Worm (Caenorhabditis elegans): ENCODE data around the gene zyg-1.
"Not testable (repeated sequence)": the region's sequence is repeated elsewhere in the genome, so short reads cannot be mapped to it uniquely, and the experiment has no call there.

Gene zyg-1

ce11 chrII:5649236-5650004 is at the start of gene zyg-1, which contains the start of the genes sam-4 and F59E12.17:
zyg-1 (plus strand) TSS chrII:5649748.
sam-4 (minus strand) TSS chrII:5649286.
F59E12.17 (minus strand) TSS chrII:5649470.
- no peak for TF ChIP-seq ztf-29 (GFP tag; IDR thresholded peaks at IDR 0.05)
- no peak for TF ChIP-seq med-1 (GFP tag; optimal IDR thresholded peaks at IDR 0.05; ENCODE audit: insufficient read depth)
- no peak for TF ChIP-seq ref-1 (GFP tag; conservative IDR thresholded peaks at IDR 0.05)
- no peak for TF ChIP-seq klf-2 (GFP tag; conservative IDR thresholded peaks at IDR 0.05)
- no peak for TF ChIP-seq T22C8.4 (GFP tag; IDR thresholded peaks at IDR 0.05)
- no peak for TF ChIP-seq tab-1 (GFP tag; IDR thresholded peaks at IDR 0.05)

DNA sequence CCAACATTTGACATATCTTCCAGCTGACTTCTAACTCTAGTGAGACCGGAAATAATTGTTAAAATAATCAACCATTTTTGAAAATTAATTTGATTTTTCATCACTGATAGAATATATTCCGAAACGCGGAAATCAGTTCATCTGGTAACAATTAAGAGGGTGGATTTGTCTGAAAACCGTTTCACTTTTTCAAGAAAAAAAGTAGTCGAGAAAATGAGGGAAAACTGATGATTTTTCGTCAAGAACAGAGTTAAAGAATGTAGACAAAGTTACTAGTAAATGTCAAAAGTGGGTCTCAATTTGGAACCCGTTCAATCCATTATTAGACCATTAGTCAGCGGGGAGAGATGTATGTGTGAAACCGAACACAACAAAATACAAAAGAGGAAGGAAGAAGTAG is 46.4 kb upstream of the zyg-1 start, which contains the start of gene C17G10.6:
TSS of gene C17G10.6 (minus strand) at position 101 of the 400 bp plus-strand sequence.
- TF ChIP-seq ztf-23 (GFP tag; IDR thresholded peaks at IDR 0.05) (no peak), T22C8.4 (GFP tag; IDR thresholded peaks at IDR 0.05) (no peak), ztf-29 (GFP tag; IDR thresholded peaks at IDR 0.05) (no peak), ref-1 (GFP tag; conservative IDR thresholded peaks at IDR 0.05) (no peak), tab-1 (GFP tag; IDR thresholded peaks at IDR 0.05) (no peak), med-1 (GFP tag; optimal IDR thresholded peaks at IDR 0.05; ENCODE audit: insufficient read depth) (no peak), klf-2 (GFP tag; conservative IDR thresholded peaks at IDR 0.05) (no peak), cog-1 (tag; optimal IDR thresholded peaks at IDR 0.05) (no peak), flt-1 (GFP tag; IDR thresholded peaks at IDR 0.05) (no peak)

- no peak for TF ChIP-seq T22C8.4 (GFP tag; IDR thresholded peaks at IDR 0.05)
- no peak for TF ChIP-seq cog-1 (tag; optimal IDR thresholded peaks at IDR 0.05)
- no peak for TF ChIP-seq ztf-29 (GFP tag; IDR thresholded peaks at IDR 0.05)
- TF ChIP-seq med-1 (GFP tag; optimal IDR thresholded peaks at IDR 0.05; ENCODE audit: insufficient read depth), result no peak
- no peak for TF ChIP-seq ref-1 (GFP tag; conservative IDR thresholded peaks at IDR 0.05)
- no peak for TF ChIP-seq tab-1 (GFP tag; IDR thresholded peaks at IDR 0.05)
- no peak for TF ChIP-seq klf-2 (GFP tag; conservative IDR thresholded peaks at IDR 0.05)
- no peak for TF ChIP-seq ztf-23 (GFP tag; IDR thresholded peaks at IDR 0.05)
- TF ChIP-seq flt-1 (GFP tag; IDR thresholded peaks at IDR 0.05), result no peak
Measured at ce11 chrII:5604441-5604840, 45.1 kb upstream of the zyg-1 start.

DNA sequence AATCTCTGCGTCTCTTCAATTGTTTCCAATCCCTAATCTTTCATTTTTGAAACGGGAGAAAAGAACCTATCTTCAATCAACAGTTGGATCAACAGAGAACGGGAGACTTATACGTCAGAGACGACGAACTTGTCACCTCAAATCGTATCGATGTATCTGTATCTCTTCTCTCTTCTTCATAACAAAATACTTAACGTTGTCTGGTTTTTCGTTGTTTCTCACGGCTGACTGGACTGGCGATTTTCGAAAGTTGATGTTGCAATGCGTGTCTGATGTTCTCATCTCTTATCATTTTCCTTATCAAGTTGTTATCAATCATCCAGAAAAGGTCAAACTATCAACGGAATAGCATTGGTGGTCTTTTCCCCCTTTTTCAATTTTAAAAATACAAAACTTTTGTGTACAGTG is 44.0 kb upstream of the zyg-1 start:
- no peak for TF ChIP-seq ztf-29 (GFP tag; IDR thresholded peaks at IDR 0.05)
- no peak for TF ChIP-seq cog-1 (tag; optimal IDR thresholded peaks at IDR 0.05)
- TF ChIP-seq ztf-23 (GFP tag; IDR thresholded peaks at IDR 0.05), result no peak
- no peak for TF ChIP-seq klf-2 (GFP tag; conservative IDR thresholded peaks at IDR 0.05)
- no peak for TF ChIP-seq tab-1 (GFP tag; IDR thresholded peaks at IDR 0.05)
- TF ChIP-seq ref-1 (GFP tag; conservative IDR thresholded peaks at IDR 0.05), result no peak
- TF ChIP-seq med-1 (GFP tag; optimal IDR thresholded peaks at IDR 0.05; ENCODE audit: insufficient read depth), result no peak
- no peak for TF ChIP-seq T22C8.4 (GFP tag; IDR thresholded peaks at IDR 0.05)
- TF ChIP-seq flt-1 (GFP tag; IDR thresholded peaks at IDR 0.05), result no peak

ce11 chrII:5607756-5608155 is 41.8 kb upstream of the zyg-1 start, which contains the start of gene C17G10.7:
C17G10.7 (minus strand) TSS chrII:5607856.
- TF ChIP-seq tab-1 (GFP tag; IDR thresholded peaks at IDR 0.05) (no peak), ztf-29 (GFP tag; IDR thresholded peaks at IDR 0.05) (no peak), med-1 (GFP tag; optimal IDR thresholded peaks at IDR 0.05; ENCODE audit: insufficient read depth) (no peak), flt-1 (GFP tag; IDR thresholded peaks at IDR 0.05) (no peak), ref-1 (GFP tag; conservative IDR thresholded peaks at IDR 0.05) (no peak), ztf-23 (GFP tag; IDR thresholded peaks at IDR 0.05) (no peak), T22C8.4 (GFP tag; IDR thresholded peaks at IDR 0.05) (no peak), klf-2 (GFP tag; conservative IDR thresholded peaks at IDR 0.05) (no peak), cog-1 (tag; optimal IDR thresholded peaks at IDR 0.05) (no peak)

DNA sequence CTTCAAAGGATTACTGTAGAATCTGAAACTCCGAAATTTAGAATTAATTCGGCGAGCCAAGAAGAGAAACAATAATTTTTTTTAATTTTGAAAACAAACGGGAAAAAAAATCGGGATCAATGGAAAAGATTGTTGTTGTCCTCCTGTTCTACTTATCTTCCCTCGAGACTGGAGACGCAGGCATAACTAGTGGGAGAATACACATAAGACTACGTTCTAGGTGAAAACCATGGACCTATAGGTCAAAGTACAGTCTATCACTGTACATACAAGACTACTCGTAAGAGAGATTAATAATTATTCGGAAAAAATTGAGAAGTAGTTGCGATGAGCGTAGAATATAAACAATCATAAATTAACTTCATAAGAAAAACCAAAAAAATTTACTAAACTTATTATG is 30.2 kb upstream of the zyg-1 start, which contains the start of gene dhs-6:
TSS of gene dhs-6 (minus strand) at position 22 of the 400 bp plus-strand sequence.
- TF ChIP-seq ztf-29 (GFP tag; IDR thresholded peaks at IDR 0.05) (no peak), med-1 (GFP tag; optimal IDR thresholded peaks at IDR 0.05; ENCODE audit: insufficient read depth) (no peak), ztf-23 (GFP tag; IDR thresholded peaks at IDR 0.05) (no peak), T22C8.4 (GFP tag; IDR thresholded peaks at IDR 0.05) (no peak), flt-1 (GFP tag; IDR thresholded peaks at IDR 0.05) (no peak), cog-1 (tag; optimal IDR thresholded peaks at IDR 0.05) (no peak), klf-2 (GFP tag; conservative IDR thresholded peaks at IDR 0.05) (no peak), ref-1 (GFP tag; conservative IDR thresholded peaks at IDR 0.05) (no peak)

DNA sequence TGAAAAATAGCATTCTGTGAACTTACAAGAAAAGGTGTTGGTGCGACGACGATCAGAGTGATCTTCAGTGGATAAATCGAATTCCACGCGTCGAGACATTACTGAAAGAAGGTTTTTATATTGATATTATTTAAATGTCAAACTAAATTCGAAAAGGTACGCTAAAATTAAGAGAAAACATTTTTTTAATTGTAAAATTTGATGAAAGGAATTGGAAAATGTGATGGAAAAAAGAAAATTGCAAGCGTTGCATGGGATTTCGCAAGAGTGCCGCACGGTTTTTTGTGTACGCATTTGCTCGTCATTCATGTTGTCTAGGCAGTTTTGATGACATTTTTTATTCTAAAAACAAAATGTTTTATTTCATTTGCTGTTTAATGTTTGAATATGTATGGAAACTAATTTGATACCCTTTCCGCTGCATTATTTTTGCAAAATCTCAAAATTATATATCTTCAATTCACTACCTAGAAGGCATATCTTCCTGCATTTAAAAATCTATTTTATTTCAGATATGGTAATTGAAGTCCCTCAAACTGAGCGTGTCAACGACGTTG is 27.1 kb upstream of the zyg-1 start, which contains the start of the genes eif-3.L and npl-4.2:
TSS of gene eif-3.L (minus strand) at position 101 of the 557 bp plus-strand sequence.
TSS of gene npl-4.2 (plus strand) at position 507 of the 557 bp plus-strand sequence.
- not testable (repeated sequence) for TF ChIP-seq klf-2 (GFP tag; conservative IDR thresholded peaks at IDR 0.05); flt-1 (GFP tag; IDR thresholded peaks at IDR 0.05); cog-1 (tag; optimal IDR thresholded peaks at IDR 0.05)

- TF ChIP-seq klf-2 (GFP tag; conservative IDR thresholded peaks at IDR 0.05), result no peak
- no peak for TF ChIP-seq ztf-23 (GFP tag; IDR thresholded peaks at IDR 0.05)
- TF ChIP-seq T22C8.4 (GFP tag; IDR thresholded peaks at IDR 0.05), result no peak
- no peak for TF ChIP-seq ztf-29 (GFP tag; IDR thresholded peaks at IDR 0.05)
- no peak for TF ChIP-seq ref-1 (GFP tag; conservative IDR thresholded peaks at IDR 0.05)
- TF ChIP-seq tab-1 (GFP tag; IDR thresholded peaks at IDR 0.05), result no peak
- TF ChIP-seq cog-1 (tag; optimal IDR thresholded peaks at IDR 0.05), result no peak
Measured at ce11 chrII:5628326-5628818, 21.2 kb upstream of the zyg-1 start, which contains the start of gene F59E12.15. F59E12.15 (minus strand) TSS chrII:5628376.

- not testable (repeated sequence) for TF ChIP-seq T22C8.4, tab-1, flt-1 (GFP tag; IDR thresholded peaks at IDR 0.05)
Measured at ce11 chrII:5630851-5631401, 18.6 kb upstream of the zyg-1 start, which contains the start of the genes F59E12.6 and npl-4.1. F59E12.6 (minus strand) TSS chrII:5630951. npl-4.1 (plus strand) TSS chrII:5631351.

All from whole organism, midembryonic.